Worm (Caenorhabditis elegans): Measurements from ENCODE around the gene K03H6.4.

ce11 chrIV:1559931-1560330 is 38.8 kb upstream of the K03H6.4 start, which contains the start of gene Y41D4B.17:
- TF ChIP-seq flt-1 (GFP tag; IDR thresholded peaks at IDR 0.05) (no peak), tab-1 (GFP tag; IDR thresholded peaks at IDR 0.05) (no peak), ztf-29 (GFP tag; IDR thresholded peaks at IDR 0.05) (no peak), med-1 (GFP tag; optimal IDR thresholded peaks at IDR 0.05; ENCODE audit: insufficient read depth) (no peak), ztf-23 (GFP tag; IDR thresholded peaks at IDR 0.05) (no peak), T22C8.4 (GFP tag; IDR thresholded peaks at IDR 0.05) (no peak), cog-1 (tag; optimal IDR thresholded peaks at IDR 0.05) (no peak), klf-2 (GFP tag; conservative IDR thresholded peaks at IDR 0.05) (no peak), ref-1 (GFP tag; conservative IDR thresholded peaks at IDR 0.05) (no peak)

Data from whole organism, midembryonic.